Fruit fly (Drosophila melanogaster): ENCODE data around the gene CG42675.

DNA sequence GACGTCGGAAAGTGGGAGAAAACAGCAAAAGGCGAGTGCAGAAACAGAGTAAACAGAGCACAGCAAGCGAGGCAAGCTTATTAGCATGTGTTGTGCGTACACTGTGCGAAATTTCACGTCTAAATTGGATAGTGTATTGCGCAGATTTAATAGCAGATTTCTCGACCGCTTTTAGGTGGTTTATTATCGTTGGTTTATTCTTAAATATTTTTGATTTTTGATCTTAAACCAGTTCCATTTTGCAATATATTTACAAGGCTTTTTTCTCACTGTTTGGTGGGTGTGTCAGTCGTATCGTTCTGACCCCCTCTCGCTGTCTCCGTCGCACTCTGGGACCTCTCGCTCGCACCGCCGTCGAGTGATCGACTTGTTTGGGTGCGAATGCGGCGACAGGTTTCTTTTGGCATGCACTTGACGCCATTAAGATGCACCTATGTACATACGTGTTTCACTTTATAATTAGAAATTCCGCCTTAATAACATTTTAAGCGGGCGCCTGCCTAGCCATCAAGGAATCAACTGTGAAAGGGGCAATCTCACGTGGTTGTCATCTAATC, 20.6 kb downstream of the CG42675 start:
- no peak for TF ChIP-seq HLH54F (GFP tag; optimal IDR thresholded peaks at IDR 0.05)
- TF ChIP-seq Chrac-16 (GFP tag; optimal IDR thresholded peaks at IDR 0.05) = no peak
- TF ChIP-seq CG13424 (tag; optimal IDR thresholded peaks at IDR 0.05) = no peak
- TF ChIP-seq zfh2 (GFP tag; optimal IDR thresholded peaks at IDR 0.05) = no peak
- peak; percentile 5 for TF ChIP-seq bcd (GFP tag; optimal IDR thresholded peaks at IDR 0.05)
